Fruit fly (Drosophila melanogaster): Measurements from ENCODE around the gene CkIalpha.

The CkIalpha gene

dm6 chrX:12658999-12659560 lies 5.7 kb downstream of the CkIalpha start, which contains the start of gene Tis11 (continued):
- TF ChIP-seq CG11085 (GFP tag; IDR thresholded peaks at IDR 0.05) (peak; percentile 42; the same call in 1 of the 2 replicates), CG11560 (tag; IDR thresholded peaks at IDR 0.05) (peak; percentile 70; the same call in 2 of the 3 replicates), CG14014 (GFP tag; IDR thresholded peaks at IDR 0.05) (peak; percentile 15; the same call in 1 of the 2 replicates), Chrac-16 (GFP tag; optimal IDR thresholded peaks at IDR 0.05) (no peak), p53 (GFP tag; optimal IDR thresholded peaks at IDR 0.05) (peak; percentile 8), NFAT (GFP tag; IDR thresholded peaks at IDR 0.05) (peak; percentile 49), CG18599 (GFP tag; optimal IDR thresholded peaks at IDR 0.05) (peak; percentile 37), Meics (GFP tag; optimal IDR thresholded peaks at IDR 0.05) (peak; percentile 25), Rfx (GFP tag; IDR thresholded peaks at IDR 0.05) (peak; percentile 39; the same call in 1 of the 2 replicates), gcm2 (GFP tag; optimal IDR thresholded peaks at IDR 0.05) (peak; percentile 9), CG32532 (GFP tag; IDR thresholded peaks at IDR 0.05) (no peak), Dfd (GFP tag; optimal IDR thresholded peaks at IDR 0.05) (no peak), CG34376 (GFP tag; optimal IDR thresholded peaks at IDR 0.05) (peak; percentile 58), insv (GFP tag; optimal IDR thresholded peaks at IDR 0.05) (no peak), ase (GFP tag; IDR thresholded peaks at IDR 0.05) (no peak), sr (GFP tag; IDR thresholded peaks at IDR 0.05) (peak; percentile 23; the same call in 1 of the 3 replicates), CG10462 (GFP tag; optimal IDR thresholded peaks at IDR 0.05) (no peak), bsh (GFP tag; optimal IDR thresholded peaks at IDR 0.05) (peak in 1 of 2 experiments; percentile 30), emc (GFP tag; optimal IDR thresholded peaks at IDR 0.05) (no peak), CG11696 (GFP tag; IDR thresholded peaks at IDR 0.05) (peak; percentile 23; the same call in 1 of the 2 replicates), bbx (GFP tag; IDR thresholded peaks at IDR 0.05; ENCODE audit: partially characterized antibody) (peak; percentile 53; the same call in 1 of the 2 replicates), pros (GFP tag; optimal IDR thresholded peaks at IDR 0.05) (no peak), Xbp1 (GFP tag; optimal IDR thresholded peaks at IDR 0.05) (no peak), CG12391 (tag; optimal IDR thresholded peaks at IDR 0.05) (peak; percentile 3), mirr (GFP tag; optimal IDR thresholded peaks at IDR 0.05) (peak; percentile 1), CG1233 (GFP tag; optimal IDR thresholded peaks at IDR 0.05) (no peak), HLH4C (GFP tag; IDR thresholded peaks at IDR 0.05; ENCODE audit: partially characterized antibody) (peak; percentile 56; the same call in 1 of the 3 replicates), pan (optimal IDR thresholded peaks at IDR 0.05) (no peak), pan (GFP tag; optimal IDR thresholded peaks at IDR 0.05 in 1 of 2, IDR thresholded peaks at IDR 0.05 in 1 of 2) (peak in 1 of 2 experiments; percentile 30), CG3065 (GFP tag; optimal IDR thresholded peaks at IDR 0.05) (no peak), CG2120 (GFP tag; optimal IDR thresholded peaks at IDR 0.05) (peak; percentile 40), gcm (GFP tag; optimal IDR thresholded peaks at IDR 0.05) (no peak), gsb (GFP tag; IDR thresholded peaks at IDR 0.05) (no peak), CG15073 (GFP tag; optimal IDR thresholded peaks at IDR 0.05) (no peak), Bgb (GFP tag; IDR thresholded peaks at IDR 0.05; ENCODE audit: partially characterized antibody) (peak; percentile 48; the same call in 1 of the 2 replicates), CG14050 (GFP tag; IDR thresholded peaks at IDR 0.05) (no peak), Lhr (GFP tag; optimal IDR thresholded peaks at IDR 0.05) (peak; percentile 93), croc (GFP tag; conservative IDR thresholded peaks at IDR 0.05) (no peak), zfh1 (GFP tag; IDR thresholded peaks at IDR 0.05) (0 out of 3 replicates have a peak, but pooled peaks have one; percentile 38), CG31224 (GFP tag; IDR thresholded peaks at IDR 0.05) (no peak), rib (GFP tag; IDR thresholded peaks at IDR 0.05) (peak; percentile 61), Poxn (GFP tag; IDR thresholded peaks at IDR 0.05) (no peak), wek (GFP tag; optimal IDR thresholded peaks at IDR 0.05) (peak; percentile 31), Dll (GFP tag; IDR thresholded peaks at IDR 0.05; ENCODE audit: partially characterized antibody) (0 out of 4 replicates have a peak, but pooled peaks have one; percentile 27), Ets65A (GFP tag) (peak; percentile 93), Trl (optimal IDR thresholded peaks at IDR 0.05) (peak in 1 of 2 experiments; percentile 4), Trl (GFP tag; optimal IDR thresholded peaks at IDR 0.05) (no peak), nom (GFP tag; optimal IDR thresholded peaks at IDR 0.05) (peak; percentile 57), disco-r (GFP tag; optimal IDR thresholded peaks at IDR 0.05) (no peak), CG8478 (optimal IDR thresholded peaks at IDR 0.05) (no peak), CG3163 (GFP tag; optimal IDR thresholded peaks at IDR 0.05) (peak; percentile 0)

All from whole organism, embryonic.